Fruit fly (Drosophila melanogaster) ovary, adult (tissue): ENCODE data around the gene Cpr64Ab.

Experiments
- CG17801 ChIP-seq: fragments of 200-800 bp; optimal IDR thresholded peaks from 2 replicates; lab custom pipeline; 2019; ENCODE audit warnings: missing biosample characterization, mild to moderate bottlenecking, missing genetic modification characterization, moderate library complexity; ENCODE audit not compliant: partially characterized antibody

Cpr64Ab gene

DNA sequence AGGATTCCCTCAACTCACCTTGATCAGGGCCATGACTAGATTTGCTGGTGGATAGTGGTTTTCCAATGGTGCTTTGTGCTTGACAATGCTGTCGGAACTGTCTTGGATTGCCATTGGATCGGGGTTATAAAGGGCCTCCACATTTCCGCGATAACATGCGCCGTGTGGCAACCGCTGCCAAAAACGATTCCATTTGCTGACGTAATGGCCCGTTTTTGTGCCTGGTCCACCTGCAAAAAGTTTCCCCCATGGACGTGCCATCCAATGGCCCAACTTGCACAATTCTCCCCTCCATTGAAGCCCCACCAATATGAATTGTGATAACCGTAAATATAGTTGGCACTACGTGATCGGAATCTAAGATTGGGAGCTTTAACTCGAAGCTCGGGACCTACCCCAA lies at the start of gene Cpr64Ab:
Cpr64Ab (minus strand) TSS at position 101 of the 400 bp plus-strand sequence.
- no peak for TF ChIP-seq CG17801 (GFP tag; lab: Kevin White, UChicago)

DNA sequence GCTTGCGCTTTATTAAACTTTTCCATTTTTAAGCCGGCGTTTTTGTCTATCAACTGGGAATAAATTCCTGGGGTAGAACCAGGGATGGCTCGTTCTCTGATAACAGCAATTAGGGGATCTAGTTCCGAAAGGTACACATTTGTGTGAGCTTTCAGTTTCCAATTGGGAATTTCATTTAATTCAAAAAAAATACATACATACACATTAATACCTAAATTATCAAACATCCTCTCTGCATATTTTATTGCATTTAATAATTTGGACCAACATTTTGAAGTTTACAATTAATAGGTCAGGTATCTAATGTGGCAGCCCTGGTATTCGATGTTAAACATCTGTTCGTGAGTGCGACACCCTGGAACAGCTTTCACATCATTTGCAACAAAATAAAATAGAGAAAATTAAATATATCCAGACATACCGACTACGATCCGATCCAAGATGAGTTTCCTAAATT lies 47.8 kb upstream of the Cpr64Ab start, which contains the start of the genes CG15011 and CG1309:
CG15011 (minus strand) TSS at position 51 of the 457 bp plus-strand sequence.
CG1309 (plus strand) TSS at position 329 of the 457 bp plus-strand sequence.
- TF ChIP-seq CG17801 (GFP tag; lab: Kevin White, UChicago) = peak; percentile 83

DNA sequence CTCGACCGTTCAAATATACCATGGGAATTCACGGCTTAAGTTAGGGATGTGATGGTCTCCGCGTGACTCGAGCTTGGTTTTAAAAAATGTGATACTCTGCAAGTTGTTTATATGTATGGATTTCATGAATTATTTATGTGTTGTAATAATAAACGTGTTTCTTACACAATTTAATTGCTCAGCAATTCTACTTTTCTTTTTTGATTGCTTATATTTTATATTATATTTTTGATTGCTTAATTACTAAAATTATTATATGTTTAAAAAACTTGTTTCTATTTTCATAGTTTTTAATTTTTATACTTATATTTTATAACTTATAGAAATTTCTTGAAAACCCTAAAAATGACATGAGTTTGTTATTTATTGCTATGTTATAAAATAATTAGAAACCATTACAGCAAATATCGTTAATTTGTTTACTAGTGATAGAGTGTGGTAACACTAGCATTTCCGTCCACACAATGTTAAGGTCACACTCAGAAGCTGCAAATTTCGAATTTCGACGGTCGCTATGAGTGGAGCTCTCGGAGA lies 43.0 kb upstream of the Cpr64Ab start, which contains the start of the genes ago and CG1265:
ago (minus strand) TSS at position 6 of the 534 bp plus-strand sequence.
CG1265 (plus strand) TSS at position 476 of the 534 bp plus-strand sequence.
- peak; percentile 32 for TF ChIP-seq CG17801 (GFP tag; lab: Kevin White, UChicago)

DNA sequence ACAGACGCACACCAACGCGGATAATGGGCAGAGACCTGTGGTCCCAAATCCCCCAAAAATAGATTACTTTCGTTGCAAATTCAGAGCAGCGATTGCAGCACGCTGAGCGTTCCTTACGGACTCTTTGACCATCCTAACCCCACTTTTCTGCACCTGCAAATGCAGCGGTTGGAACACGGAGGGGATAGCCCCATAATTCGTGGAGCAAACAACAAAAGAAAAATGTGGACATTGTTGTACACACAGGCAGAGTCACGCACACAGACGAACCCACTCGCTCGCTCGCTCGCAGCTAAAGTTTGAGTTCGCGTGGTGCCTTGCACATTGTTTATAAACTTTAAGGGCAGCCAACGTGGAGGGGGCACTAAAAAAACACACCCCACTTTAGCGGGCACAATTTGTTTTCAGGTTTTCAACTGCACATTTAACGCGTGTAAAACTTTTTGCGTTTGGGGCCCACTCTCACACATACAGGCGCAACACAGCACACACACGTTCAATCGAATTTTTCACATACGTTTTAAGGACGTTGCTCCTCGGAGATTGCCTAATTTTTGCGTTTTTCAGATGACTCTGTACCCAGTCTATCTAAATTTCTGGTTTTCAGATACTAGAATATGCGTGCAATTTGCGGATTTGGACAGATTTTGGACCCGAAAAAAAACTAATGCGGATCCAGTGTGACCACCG lies 42.4 kb upstream of the Cpr64Ab start:
- TF ChIP-seq CG17801 (GFP tag; lab: Kevin White, UChicago) = no peak

DNA sequence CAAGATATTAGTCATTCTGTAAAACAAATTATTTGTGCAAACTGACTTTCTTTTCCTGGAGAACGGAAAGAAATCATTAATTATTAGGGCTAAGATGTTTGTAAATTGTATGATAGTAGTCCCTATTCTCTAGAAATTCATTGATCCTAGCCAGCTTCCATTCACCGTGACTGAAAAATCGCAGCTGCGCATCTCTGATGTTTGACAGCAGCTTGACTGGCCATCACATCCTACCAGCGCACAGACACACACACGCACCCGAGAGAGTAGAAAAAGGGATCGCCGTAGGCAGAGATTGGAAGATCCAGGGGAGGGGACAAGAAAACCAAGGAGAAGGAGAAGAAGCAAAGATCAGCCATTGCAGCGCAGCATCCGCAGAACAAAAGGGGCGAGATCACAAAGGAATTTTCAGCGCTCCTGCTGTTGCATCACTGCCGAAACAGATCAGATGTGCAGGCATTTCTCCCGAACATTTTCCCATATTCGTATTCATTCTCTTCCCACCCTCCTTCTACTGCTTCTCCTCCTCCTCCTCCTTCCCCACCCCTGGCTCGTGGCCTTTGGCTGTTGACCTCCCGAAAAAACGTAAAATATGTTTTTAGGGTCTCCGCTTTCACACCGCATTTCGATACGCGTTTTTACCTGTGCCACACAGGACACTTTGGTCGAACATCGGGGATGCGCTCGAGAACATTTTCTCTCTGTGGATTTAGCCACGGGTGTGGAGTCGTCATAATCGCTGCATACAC lies 41.7 kb upstream of the Cpr64Ab start:
- no peak for TF ChIP-seq CG17801 (GFP tag; lab: Kevin White, UChicago)

DNA sequence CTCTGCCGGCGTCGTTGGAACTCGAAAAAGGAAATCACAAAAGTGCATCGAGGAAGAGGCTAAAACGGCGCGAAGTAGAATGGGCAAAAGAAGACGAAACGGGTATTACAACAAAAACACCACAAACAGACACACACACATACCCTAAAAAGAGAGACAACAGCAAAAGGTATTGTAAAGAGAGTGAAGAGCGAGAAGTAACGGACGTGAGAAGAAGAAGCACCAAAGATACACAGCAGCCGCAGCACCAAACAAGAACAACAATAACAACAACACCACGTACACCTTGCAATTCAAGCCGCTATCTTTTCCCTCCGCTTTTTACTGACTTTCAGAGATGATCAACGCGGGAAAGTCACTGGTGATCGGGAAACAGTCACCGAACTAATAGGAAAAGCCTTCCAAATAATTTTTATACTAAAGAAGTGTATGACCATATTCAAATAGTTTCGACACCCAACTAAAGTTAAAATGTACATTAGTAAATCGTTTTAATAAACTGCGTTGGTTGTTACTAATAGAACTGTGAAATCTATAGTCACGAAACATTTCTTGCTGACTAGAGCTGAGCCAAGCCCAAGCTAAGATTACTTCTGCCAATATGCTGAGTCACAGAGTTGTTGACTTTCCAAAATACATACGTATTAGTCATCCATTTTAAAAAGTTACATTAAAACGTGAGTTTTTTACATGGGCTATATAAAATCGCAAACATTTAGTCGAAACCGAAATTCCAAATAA lies 41.0 kb upstream of the Cpr64Ab start:
- TF ChIP-seq CG17801 (GFP tag; lab: Kevin White, UChicago) = peak; percentile 20

DNA sequence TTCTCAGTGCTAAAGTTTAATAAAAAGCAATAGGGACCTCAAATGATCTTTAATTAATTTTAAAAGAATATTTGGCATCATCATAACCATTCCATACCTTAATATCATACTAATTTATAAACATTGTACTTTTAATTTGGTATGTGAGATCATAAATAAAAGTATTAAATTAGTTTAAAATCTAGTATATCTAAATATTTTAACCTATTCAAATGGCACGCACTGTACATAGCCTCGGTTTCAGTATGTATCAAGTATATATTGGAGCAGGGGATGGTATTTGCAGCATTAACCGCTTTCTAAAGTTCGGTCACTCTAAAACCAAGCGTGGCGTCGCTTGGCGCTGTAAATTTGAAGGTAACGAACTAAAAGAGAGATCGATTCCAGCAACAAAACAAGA lies 31.1 kb upstream of the Cpr64Ab start, which contains the start of gene pav:
pav (plus strand) TSS at position 307 of the 400 bp plus-strand sequence.
- TF ChIP-seq CG17801 (GFP tag; lab: Kevin White, UChicago) = peak; percentile 6

DNA sequence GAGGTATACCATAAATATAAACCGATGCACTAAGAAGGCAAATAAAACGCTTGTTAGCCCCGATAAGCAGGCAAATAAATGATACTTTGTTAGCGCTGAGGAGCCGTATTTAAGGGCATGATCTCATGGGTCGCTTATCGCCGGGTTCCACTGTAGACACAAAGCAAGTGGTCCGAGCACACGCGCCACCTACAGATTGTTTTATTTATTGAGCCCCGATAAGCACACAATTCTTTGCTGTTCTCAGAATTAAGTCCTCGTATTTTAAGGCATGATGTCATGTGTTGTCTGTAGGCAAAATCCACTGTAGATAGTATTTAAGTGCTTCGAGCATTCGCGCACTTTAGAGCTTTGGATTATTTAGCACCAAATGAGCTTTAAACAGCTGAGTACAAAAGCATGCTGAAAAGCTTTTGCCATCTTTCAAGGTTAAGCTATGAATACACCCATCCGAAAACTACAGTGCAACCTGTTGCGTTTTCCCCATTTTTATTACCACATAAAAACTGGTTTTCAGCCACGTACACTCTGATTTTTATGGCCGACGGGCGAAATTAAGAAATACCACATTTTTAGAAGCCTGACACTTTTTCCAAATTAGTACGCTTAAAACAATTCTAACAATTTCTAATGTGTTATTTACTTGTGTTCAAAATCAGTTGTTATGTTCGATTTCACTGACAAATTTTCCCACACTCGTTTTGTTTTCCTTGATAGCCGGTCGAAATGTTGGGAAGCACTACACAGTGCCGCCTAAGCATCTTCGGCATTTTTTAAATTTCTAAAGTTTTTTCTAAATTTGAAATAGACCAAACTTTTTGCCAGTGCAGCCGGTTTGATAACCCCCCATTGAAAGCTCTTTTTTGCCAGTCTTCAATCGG lies 28.3 kb upstream of the Cpr64Ab start, which contains the start of gene Sqor:
Sqor (plus strand) TSS at position 732 of the 881 bp plus-strand sequence.
- TF ChIP-seq CG17801 (GFP tag; lab: Kevin White, UChicago) = peak; percentile 83

DNA sequence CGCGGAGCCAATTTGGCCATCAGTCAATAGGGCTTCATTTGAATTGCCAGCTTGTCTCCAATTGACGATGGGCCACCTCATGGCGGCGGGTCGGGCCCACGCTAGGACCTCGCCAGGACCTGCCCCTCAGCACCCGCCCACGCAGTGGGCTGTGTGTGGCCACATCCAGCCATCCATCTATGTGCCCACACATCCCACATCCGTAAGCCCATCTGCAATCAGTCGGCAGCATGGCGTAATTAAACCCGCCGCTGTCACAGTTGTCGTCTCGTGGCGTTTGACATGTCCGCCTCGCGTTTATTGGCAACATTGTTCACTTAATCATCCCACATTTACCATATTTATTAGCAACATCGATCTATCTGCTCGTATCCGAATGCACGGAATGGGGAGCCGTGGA lies 26.9 kb upstream of the Cpr64Ab start:
- TF ChIP-seq CG17801 (GFP tag; lab: Kevin White, UChicago) = no peak

DNA sequence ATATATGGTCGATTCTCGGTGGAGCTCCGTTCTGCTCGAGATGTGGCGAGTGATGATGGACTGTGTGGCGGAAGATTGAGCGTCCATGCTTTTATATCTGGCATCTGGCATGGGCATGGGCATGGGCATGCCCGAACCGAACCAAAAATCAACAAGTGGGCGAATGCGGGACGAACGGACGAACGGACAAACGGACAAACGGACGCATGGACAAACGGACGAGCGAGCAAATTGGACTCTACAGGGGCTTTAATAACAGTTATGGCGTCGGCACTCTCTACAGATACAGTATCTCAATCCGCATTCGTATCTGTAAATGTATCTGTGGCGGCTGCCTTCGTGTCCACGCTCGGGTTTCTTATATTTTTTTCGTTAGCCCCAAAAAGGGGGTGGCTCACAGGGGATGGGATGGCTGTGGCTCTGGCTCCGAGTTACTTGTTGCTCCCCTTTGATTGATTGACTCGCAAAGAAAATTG lies 24.8 kb upstream of the Cpr64Ab start, which contains the start of gene ImpL2:
ImpL2 (minus strand) TSS at position 51 of the 476 bp plus-strand sequence.
- TF ChIP-seq CG17801 (GFP tag; lab: Kevin White, UChicago) = no peak

DNA sequence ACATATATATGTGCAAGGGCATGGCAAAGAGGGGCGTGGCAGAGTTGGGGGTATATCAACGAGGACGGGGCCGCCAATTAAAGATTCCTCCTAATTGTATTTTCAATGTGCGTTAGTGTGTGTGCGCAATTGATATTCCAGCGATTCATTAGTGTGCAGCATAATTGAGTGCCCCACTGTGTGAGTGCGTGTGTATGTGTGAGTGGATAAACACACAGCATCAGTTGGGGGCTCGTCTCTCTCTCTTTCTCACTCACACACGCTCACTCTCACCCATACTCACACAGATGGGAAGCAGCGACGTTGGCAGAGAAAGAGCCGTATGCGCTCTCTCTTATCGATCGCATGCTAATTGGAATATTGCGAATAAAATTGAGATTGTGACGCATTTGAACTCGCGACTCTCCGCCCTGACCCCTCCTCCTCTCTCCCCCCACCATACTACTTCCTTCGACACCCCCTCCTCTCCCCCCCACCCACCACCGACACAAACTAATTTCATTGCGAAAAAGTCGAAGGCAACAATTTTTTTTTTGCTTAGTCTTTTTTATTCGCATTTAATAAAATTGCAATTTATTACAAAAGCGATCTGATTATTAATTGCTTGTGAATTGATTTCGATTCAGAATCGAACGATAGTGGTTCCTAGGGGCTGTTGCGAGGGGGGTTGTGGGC lies 22.4 kb upstream of the Cpr64Ab start:
- no peak for TF ChIP-seq CG17801 (GFP tag; lab: Kevin White, UChicago)

DNA sequence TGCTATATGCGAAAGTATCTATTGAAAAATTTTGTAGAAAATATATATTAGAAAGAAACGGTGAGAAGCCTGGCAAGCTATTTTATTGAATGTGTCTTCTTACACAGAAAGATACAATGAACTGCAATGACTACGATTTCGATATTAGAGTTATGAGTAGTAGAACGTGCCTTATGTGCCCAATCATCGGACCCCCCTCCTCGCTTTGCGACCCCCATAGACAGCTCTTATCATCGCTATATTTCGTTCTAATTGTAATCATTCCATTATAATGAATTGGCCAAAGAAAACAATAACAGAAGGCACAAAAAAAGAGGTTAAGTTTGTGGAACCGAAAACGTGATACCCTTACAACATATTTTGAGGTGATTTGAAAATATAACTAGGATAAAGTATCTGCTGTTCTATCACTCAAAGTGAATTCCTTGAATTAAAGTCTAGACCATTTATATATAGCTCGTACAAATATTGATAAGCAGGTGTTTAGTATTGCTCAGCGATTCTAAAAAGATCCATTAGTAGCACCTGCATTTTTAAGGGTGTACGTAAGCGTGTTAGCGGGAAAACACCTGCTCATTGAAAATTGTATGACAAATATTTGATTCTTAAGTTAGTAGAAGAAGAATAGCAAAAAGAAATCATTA lies 21.5 kb upstream of the Cpr64Ab start:
- no peak for TF ChIP-seq CG17801 (GFP tag; lab: Kevin White, UChicago)
